Worm (Caenorhabditis elegans): Measurements from ENCODE around the gene nmy-1.

nmy-1 gene

ce11 chrX:2960703-2961102 is 51.4 kb downstream of the nmy-1 start:
- TF ChIP-seq sea-1 (GFP tag; conservative IDR thresholded peaks at IDR 0.05) = no peak
- TF ChIP-seq flt-1 (GFP tag; IDR thresholded peaks at IDR 0.05) = no peak
- no peak for TF ChIP-seq ceh-36 (tag; optimal IDR thresholded peaks at IDR 0.05)
- TF ChIP-seq hmbx-1 (tag; optimal IDR thresholded peaks at IDR 0.05) = no peak
- no peak for TF ChIP-seq B0310.2 (tag; optimal IDR thresholded peaks at IDR 0.05)
- no peak for TF ChIP-seq tra-4 (tag; optimal IDR thresholded peaks at IDR 0.05)
- no peak for TF ChIP-seq tbx-11 (GFP tag; IDR thresholded peaks at IDR 0.05)

DNA sequence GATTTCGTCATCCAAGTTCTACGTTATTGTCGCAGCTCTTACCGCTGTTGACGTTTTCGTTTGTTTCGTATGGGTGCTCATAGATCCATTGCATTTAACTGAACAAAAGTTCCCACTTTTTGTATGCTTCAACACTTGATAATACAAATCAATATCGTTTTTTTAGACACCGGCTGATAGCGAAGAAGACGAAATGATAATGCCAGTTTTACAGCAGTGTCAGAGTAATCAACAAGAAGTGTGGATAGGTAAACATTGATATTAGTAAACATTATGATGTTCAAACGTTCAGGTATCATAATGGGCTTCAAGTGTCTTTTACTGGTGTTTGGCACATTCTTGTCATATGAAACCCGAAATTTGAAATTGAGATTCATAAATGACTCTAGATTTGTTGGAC is 56.9 kb downstream of the nmy-1 start:
- no peak for TF ChIP-seq B0310.2 (tag; optimal IDR thresholded peaks at IDR 0.05)
- TF ChIP-seq hmg-4 (GFP tag; optimal IDR thresholded peaks at IDR 0.05) = no peak
- TF ChIP-seq sea-1 (GFP tag; conservative IDR thresholded peaks at IDR 0.05) = no peak
- no peak for TF ChIP-seq ama-1 (optimal IDR thresholded peaks at IDR 0.05)
- no peak for TF ChIP-seq ceh-13 (GFP tag; optimal IDR thresholded peaks at IDR 0.05)
- TF ChIP-seq ceh-36 (tag; optimal IDR thresholded peaks at IDR 0.05) = no peak
- no peak for TF ChIP-seq tbx-37 (GFP tag; conservative IDR thresholded peaks at IDR 0.05)
- TF ChIP-seq tra-4 (tag; optimal IDR thresholded peaks at IDR 0.05) = no peak
- no peak for TF ChIP-seq scrt-1 (GFP tag; IDR thresholded peaks at IDR 0.05)
- TF ChIP-seq hnd-1 (tag; optimal IDR thresholded peaks at IDR 0.05) = no peak
- no peak for TF ChIP-seq flt-1 (GFP tag; IDR thresholded peaks at IDR 0.05)
- TF ChIP-seq aly-1 (tag; optimal IDR thresholded peaks at IDR 0.05) = no peak
- TF ChIP-seq pes-1 (GFP tag; IDR thresholded peaks at IDR 0.05) = no peak

Data from whole organism, early embryonic.